Fruit fly (Drosophila melanogaster) whole organism, adult: Measurements from ENCODE around the gene CG10993.

Experiments
- CG11617 ChIP-seq: fragments of 200-800 bp; sonication (Bioruptor generic); optimal IDR thresholded peaks from 2 replicates; lab custom pipeline; 2017; ENCODE audit warnings: mild to moderate bottlenecking, missing biosample characterization, missing genetic modification reagents, missing genetic modification characterization
- CG1620 ChIP-seq: fragments of 200-800 bp; sonication (Bioruptor generic); optimal IDR thresholded peaks from 2 replicates; lab custom pipeline; 2016; ENCODE audit warnings: missing biosample characterization, missing genetic modification characterization
- CG5204 ChIP-seq: fragments of 200-800 bp; sonication (Bioruptor generic); optimal IDR thresholded peaks from 2 replicates; lab custom pipeline; 2016; ENCODE audit warnings: missing biosample characterization, missing genetic modification characterization
- CG7101 ChIP-seq: fragments of 200-800 bp; sonication (Bioruptor generic); optimal IDR thresholded peaks from 2 replicates; lab custom pipeline; 2018; ENCODE audit warnings: missing biosample characterization, mild to moderate bottlenecking, missing genetic modification characterization, moderate library complexity
- Crg-1 ChIP-seq: fragments of 200-800 bp; sonication (Bioruptor generic); optimal IDR thresholded peaks from 2 replicates; lab custom pipeline; 2016; ENCODE audit warnings: missing biosample characterization, missing genetic modification characterization
- Hr96 ChIP-seq: fragments of 200-800 bp; sonication (Bioruptor generic); optimal IDR thresholded peaks from 2 replicates; lab custom pipeline; 2016; ENCODE audit warnings: missing biosample characterization, missing genetic modification characterization
- Mnt ChIP-seq: fragments of 200-800 bp; sonication (Bioruptor generic); optimal IDR thresholded peaks from 2 replicates; lab custom pipeline; 2016; ENCODE audit warnings: missing biosample characterization, mild to moderate bottlenecking, missing genetic modification characterization
- bab1 ChIP-seq: fragments of 200-800 bp; sonication (Bioruptor generic); optimal IDR thresholded peaks from 3 replicates; lab custom pipeline; 2019; ENCODE audit warnings: missing biosample characterization, mild to moderate bottlenecking, missing genetic modification characterization, moderate library complexity
- cnc ChIP-seq, 2 experiments: fragments of >200 bp; optimal IDR thresholded peaks; 2 replicates each; lab custom pipeline; 2017
- kay ChIP-seq: fragments of 200-800 bp; sonication (Bioruptor generic); peaks from one replicate; lab custom pipeline; 2016; ENCODE audit warnings: missing biosample characterization, missing genetic modification characterization, borderline replicate concordance
- ovo ChIP-seq: fragments of 200-800 bp; sonication (Bioruptor generic); optimal IDR thresholded peaks from 2 replicates; lab custom pipeline; 2016; ENCODE audit warnings: missing biosample characterization, missing genetic modification characterization
- toe ChIP-seq: fragments of 200-800 bp; sonication (Bioruptor generic); optimal IDR thresholded peaks from 2 replicates; lab custom pipeline; 2016; ENCODE audit warnings: missing biosample characterization, missing genetic modification characterization

dm6 chrX:13758989-13759549 lies 31.8 kb downstream of the CG10993 start, which contains the start of gene Yp3:
- TF ChIP-seq ovo (GFP tag; lab: Kevin White, UChicago): no peak
- TF ChIP-seq Hr96 (GFP tag; lab: Kevin White, UChicago): no peak
- TF ChIP-seq toe (GFP tag; lab: Kevin White, UChicago): no peak
- peak; percentile 81 for TF ChIP-seq CG7101
- TF ChIP-seq CG11617 (GFP tag; lab: Kevin White, UChicago): peak; percentile 29
- no peak for TF ChIP-seq CG5204 (GFP tag; lab: Kevin White, UChicago)
- no peak for TF ChIP-seq cnc (optimal IDR thresholded peaks at IDR 0.05; lab: Kevin White, UChicago)
- TF ChIP-seq kay (GFP tag; lab: Kevin White, UChicago): peak; percentile 23
- peak; percentile 15 for TF ChIP-seq bab1
- TF ChIP-seq Mnt (GFP tag; lab: Kevin White, UChicago): peak; percentile 22
- no peak for TF ChIP-seq Crg-1 (GFP tag; lab: Kevin White, UChicago)
- TF ChIP-seq CG1620 (GFP tag; lab: Kevin White, UChicago): no peak
